Worm (Caenorhabditis elegans) whole organism, L3 larva: ENCODE data around the gene mrg-1.

Experiments
- nhr-77 ChIP-seq: fragments of 150-350 bp; optimal IDR thresholded peaks from 2 replicates; lab custom pipeline; 2014; ENCODE audit warnings: missing biosample characterization, missing genetic modification characterization
- snpc-4 ChIP-seq: fragments of 150-350 bp; optimal IDR thresholded peaks from 2 replicates; lab custom pipeline; 2014; ENCODE audit warnings: missing biosample characterization, missing genetic modification characterization
- unc-62 ChIP-seq: fragments of 150-350 bp; sonication (generic microtip); optimal IDR thresholded peaks from 4 replicates; lab custom pipeline; 2014; ENCODE audit warnings: missing biosample characterization, missing genetic modification reagents, missing genetic modification characterization

DNA sequence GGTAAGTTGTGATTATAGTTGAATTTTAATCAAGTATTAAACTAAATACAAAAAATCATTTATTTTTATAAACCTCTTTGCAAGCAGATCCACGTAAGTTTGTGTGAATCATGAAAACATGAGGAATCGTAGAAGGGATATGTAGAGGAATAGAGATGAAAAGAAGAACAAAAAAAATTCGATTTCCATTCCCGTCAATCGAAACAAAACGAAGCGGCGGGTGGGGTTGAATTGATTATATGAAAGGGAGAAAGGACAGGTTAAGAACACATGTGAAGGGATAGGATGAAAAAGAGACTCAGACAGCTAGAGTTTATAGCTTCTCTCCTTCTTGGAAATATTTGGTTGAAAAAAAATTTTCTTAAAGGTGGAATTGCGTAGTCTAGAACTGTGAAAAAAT is 14.3 kb downstream of the mrg-1 start:
- no peak for TF ChIP-seq unc-62 (GFP tag; lab: Kevin White, UChicago)
- no peak for TF ChIP-seq nhr-77 (tag; lab: Kevin White, UChicago)
- TF ChIP-seq snpc-4 = no peak
